Worm (Caenorhabditis elegans) whole organism, L2 larva: ENCODE data around the gene tmbi-4.

Experiments used
- C34F6.9 ChIP-seq: fragments of 150-350 bp; optimal IDR thresholded peaks from 2 replicates; lab custom pipeline; 2014; ENCODE audit warnings: missing biosample characterization, missing genetic modification characterization
- F13H6.1 ChIP-seq: sonication (generic microtip); optimal IDR thresholded peaks from 2 replicates; lab custom pipeline; 2016; ENCODE audit warnings: missing genetic modification characterization, missing compliant biosample characterization
- R02D3.7 ChIP-seq: fragments of 150-350 bp; optimal IDR thresholded peaks from 2 replicates; lab custom pipeline; 2014; ENCODE audit warnings: missing biosample characterization, missing genetic modification characterization
- Y55F3AM.14 ChIP-seq: fragments of 200-800 bp; sonication (Bioruptor generic); optimal IDR thresholded peaks from 2 replicates; lab custom pipeline; 2018; ENCODE audit warnings: mild to moderate bottlenecking, missing genetic modification characterization, missing compliant biosample characterization
- ZK546.5 ChIP-seq: sonication (generic microtip); optimal IDR thresholded peaks from 2 replicates; lab custom pipeline; 2017; ENCODE audit warnings: missing biosample characterization, missing genetic modification characterization
- aly-2 ChIP-seq: fragments of 150-350 bp; optimal IDR thresholded peaks from 2 replicates; lab custom pipeline; 2014; ENCODE audit warnings: missing biosample characterization, missing genetic modification characterization
- blmp-1 ChIP-seq: sonication (generic microtip); optimal IDR thresholded peaks from 2 replicates; lab custom pipeline; 2017; ENCODE audit warnings: missing genetic modification characterization, mild to moderate bottlenecking, missing compliant biosample characterization, antibody characterized with exemption, moderate library complexity; ENCODE audit not compliant: insufficient read depth
- ceh-16 ChIP-seq: fragments of 150-350 bp; optimal IDR thresholded peaks from 2 replicates; lab custom pipeline; 2014; ENCODE audit warnings: missing biosample characterization, missing genetic modification characterization
- ceh-82 ChIP-seq: fragments of 150-350 bp; optimal IDR thresholded peaks from 2 replicates; lab custom pipeline; 2014; ENCODE audit warnings: missing biosample characterization, missing genetic modification characterization
- crh-2 ChIP-seq: sonication (generic microtip); optimal IDR thresholded peaks from 2 replicates; lab custom pipeline; 2017; ENCODE audit warnings: missing biosample characterization, missing genetic modification characterization
- dmd-4 ChIP-seq: sonication (generic microtip); optimal IDR thresholded peaks from 2 replicates; lab custom pipeline; 2017; ENCODE audit warnings: missing biosample characterization, missing genetic modification characterization
- egl-27 ChIP-seq: sonication (generic microtip); optimal IDR thresholded peaks from 3 replicates; lab custom pipeline; 2017; ENCODE audit warnings: missing biosample characterization, missing genetic modification reagents, missing genetic modification characterization
- elt-1 ChIP-seq: fragments of 150-350 bp; optimal IDR thresholded peaks from 2 replicates; lab custom pipeline; 2014; ENCODE audit warnings: missing biosample characterization, missing genetic modification characterization
- elt-3 ChIP-seq: sonication (generic microtip); optimal IDR thresholded peaks from 2 replicates; lab custom pipeline; 2017; ENCODE audit warnings: missing biosample characterization, missing genetic modification characterization
- gmeb-1 ChIP-seq: fragments of 150-350 bp; optimal IDR thresholded peaks from 2 replicates; lab custom pipeline; 2014; ENCODE audit warnings: missing biosample characterization, missing genetic modification characterization
- lin-11 ChIP-seq: fragments of 150-350 bp; sonication (generic microtip); optimal IDR thresholded peaks from 2 replicates; lab custom pipeline; 2014; ENCODE audit warnings: missing biosample characterization, missing genetic modification characterization, inconsistent platforms, mixed read lengths
- lin-13 ChIP-seq: fragments of 150-350 bp; optimal IDR thresholded peaks from 2 replicates; lab custom pipeline; 2014; ENCODE audit warnings: missing biosample characterization, missing genetic modification reagents, missing genetic modification characterization
- lin-39 ChIP-seq: fragments of 150-350 bp; optimal IDR thresholded peaks from 2 replicates; lab custom pipeline; 2014; ENCODE audit warnings: missing biosample characterization, missing genetic modification reagents, missing genetic modification characterization
- mab-5 ChIP-seq: fragments of 150-350 bp; optimal IDR thresholded peaks from 2 replicates; lab custom pipeline; 2014; ENCODE audit warnings: missing biosample characterization, missing genetic modification characterization
- mdl-1 ChIP-seq, 2 experiments: fragments of 150-350 bp in 1 of 2; sonication (generic microtip) in 1 of 2; optimal IDR thresholded peaks; 2 replicates each; lab custom pipeline; 2017; ENCODE audit warnings: missing biosample characterization in 2 of 2, missing genetic modification characterization in 2 of 2
- nhr-10 ChIP-seq: sonication (generic microtip); optimal IDR thresholded peaks from 2 replicates; lab custom pipeline; 2017; ENCODE audit warnings: missing biosample characterization, missing genetic modification characterization
- nhr-12 ChIP-seq: fragments of 150-350 bp; optimal IDR thresholded peaks from 2 replicates; lab custom pipeline; 2014; ENCODE audit warnings: missing biosample characterization, missing genetic modification characterization
- nhr-129 ChIP-seq: fragments of 150-350 bp; optimal IDR thresholded peaks from 2 replicates; lab custom pipeline; 2014; ENCODE audit warnings: missing biosample characterization, missing genetic modification characterization
- nhr-21 ChIP-seq: fragments of 150-350 bp; optimal IDR thresholded peaks from 2 replicates; lab custom pipeline; 2014; ENCODE audit warnings: missing biosample characterization, missing genetic modification characterization
- nhr-237 ChIP-seq: fragments of 150-350 bp; optimal IDR thresholded peaks from 2 replicates; lab custom pipeline; 2014; ENCODE audit warnings: missing biosample characterization, missing genetic modification characterization
- nhr-25 ChIP-seq: fragments of 150-350 bp; sonication (generic microtip); optimal IDR thresholded peaks from 3 replicates; lab custom pipeline; 2014; ENCODE audit warnings: missing biosample characterization, missing genetic modification characterization
- nhr-77 ChIP-seq: fragments of 150-350 bp; optimal IDR thresholded peaks from 2 replicates; lab custom pipeline; 2014; ENCODE audit warnings: missing biosample characterization, missing genetic modification characterization
- peb-1 ChIP-seq: fragments of 150-350 bp; optimal IDR thresholded peaks from 2 replicates; lab custom pipeline; 2014; ENCODE audit warnings: missing biosample characterization, missing genetic modification characterization
- sem-4 ChIP-seq: fragments of 150-350 bp; optimal IDR thresholded peaks from 2 replicates; lab custom pipeline; 2014; ENCODE audit warnings: missing biosample characterization, missing genetic modification reagents, missing genetic modification characterization
- skn-1 ChIP-seq: sonication (generic microtip); optimal IDR thresholded peaks from 2 replicates; lab custom pipeline; 2017; ENCODE audit warnings: missing biosample characterization, missing genetic modification characterization
- sma-9 ChIP-seq, 2 experiments: fragments of 150-350 bp in 1 of 2; sonication (generic microtip) in 1 of 2; optimal IDR thresholded peaks; 2 replicates each; lab custom pipeline; 2014 to 2016; ENCODE audit warnings: missing genetic modification characterization in 2 of 2, mild to moderate bottlenecking in 1 of 2, missing biosample characterization in 1 of 2, missing compliant biosample characterization in 1 of 2, missing genetic modification reagents in 1 of 2, moderate library complexity in 1 of 2
- unc-55 ChIP-seq: fragments of 150-350 bp; sonication (generic microtip); optimal IDR thresholded peaks from 3 replicates; lab custom pipeline; 2014; ENCODE audit warnings: missing biosample characterization, missing genetic modification reagents, missing genetic modification characterization
- zag-1 ChIP-seq: fragments of 150-350 bp; optimal IDR thresholded peaks from 2 replicates; lab custom pipeline; 2014; ENCODE audit warnings: missing biosample characterization, missing genetic modification characterization
- ztf-1 ChIP-seq: fragments of 200-800 bp; sonication (Bioruptor generic); conservative IDR thresholded peaks from 2 replicates; pipeline ENCODE4 v1.3.6; 2022; ENCODE audit warnings: missing genetic modification characterization, missing compliant biosample characterization
- ztf-11 ChIP-seq: sonication (generic microtip); optimal IDR thresholded peaks from 2 replicates; lab custom pipeline; 2017; ENCODE audit warnings: missing biosample characterization, missing genetic modification characterization
- ztf-4 ChIP-seq: fragments of 150-350 bp; optimal IDR thresholded peaks from 2 replicates; lab custom pipeline; 2014; ENCODE audit warnings: missing biosample characterization, missing genetic modification characterization

tmbi-4 gene

DNA sequence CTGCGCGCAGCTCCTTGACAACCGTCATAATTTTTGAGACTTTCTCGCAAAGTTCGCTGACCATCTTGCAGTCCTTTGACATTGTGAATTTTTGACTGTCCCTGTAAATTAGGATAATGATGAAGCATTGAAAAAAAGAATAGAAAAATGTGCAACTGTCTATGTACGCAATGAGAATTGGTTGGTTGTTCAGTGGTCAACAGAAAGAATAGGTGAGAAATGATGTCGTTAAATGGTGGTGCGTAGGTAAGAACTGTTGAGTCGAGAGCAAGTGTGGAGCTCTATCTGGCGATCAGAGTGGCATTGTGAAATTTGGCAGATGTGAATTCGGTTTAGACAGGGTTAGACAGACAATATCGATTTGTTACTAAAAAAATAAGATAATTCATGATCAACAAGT is 23.9 kb downstream of the tmbi-4 start, which contains the start of gene B0563.8:
TSS of gene B0563.8 (minus strand) at position 101 of the 400 bp plus-strand sequence.
- no peak for TF ChIP-seq nhr-129 (tag; lab: Kevin White, UChicago)
- TF ChIP-seq blmp-1 (tag; lab: Kevin White, UChicago) = no peak
- TF ChIP-seq ZK546.5 = no peak
- TF ChIP-seq R02D3.7 (tag; lab: Kevin White, UChicago) = no peak
- TF ChIP-seq nhr-77 (tag; lab: Kevin White, UChicago) = no peak
- no peak for TF ChIP-seq ztf-11
- no peak for TF ChIP-seq mdl-1 (tag; optimal IDR thresholded peaks at IDR 0.05; lab: Kevin White, UChicago)
- no peak for TF ChIP-seq mab-5 (tag; lab: Kevin White, UChicago)
- TF ChIP-seq nhr-237 = no peak
- no peak for TF ChIP-seq lin-11 (tag; lab: Kevin White, UChicago)
- no peak for TF ChIP-seq sem-4 (tag; lab: Kevin White, UChicago)
- no peak for TF ChIP-seq nhr-12 (tag; lab: Kevin White, UChicago)
- no peak for TF ChIP-seq ztf-4 (tag; lab: Kevin White, UChicago)
- no peak for TF ChIP-seq gmeb-1 (tag; lab: Kevin White, UChicago)
- no peak for TF ChIP-seq unc-55 (GFP tag; lab: Kevin White, UChicago)
- no peak for TF ChIP-seq peb-1 (tag; lab: Kevin White, UChicago)
- TF ChIP-seq Y55F3AM.14 = no peak
- no peak for TF ChIP-seq ceh-16 (tag; lab: Kevin White, UChicago)
- no peak for TF ChIP-seq lin-39

ce11 chrX:9180823-9181222 is 30.3 kb downstream of the tmbi-4 start, which contains the start of gene Y81B9A.4:
Gene Y81B9A.4 (minus strand): TSS chrX:9180923.
- TF ChIP-seq nhr-10 (no peak), unc-55 (GFP tag; lab: Kevin White, UChicago) (no peak), elt-1 (no peak), ceh-16 (tag; lab: Kevin White, UChicago) (no peak)

DNA sequence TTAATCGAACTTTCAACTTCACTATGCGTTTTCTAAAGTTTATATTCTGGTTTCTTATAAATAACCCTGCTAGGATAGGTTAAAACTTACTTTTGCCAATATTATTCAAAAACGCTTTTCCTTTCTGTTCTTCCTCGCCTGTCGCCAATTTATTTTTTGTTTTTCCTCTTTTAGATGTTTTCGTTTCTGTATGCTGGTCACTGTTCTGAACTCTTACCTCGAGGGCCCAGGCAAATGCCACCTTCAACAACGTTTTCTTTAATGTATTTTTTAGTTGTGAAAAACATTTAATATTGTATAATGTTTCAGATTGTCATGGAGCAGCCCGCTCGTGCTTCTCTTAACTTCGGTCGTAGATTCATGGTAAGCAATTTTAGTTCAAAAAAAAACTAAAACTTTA is 31.6 kb downstream of the tmbi-4 start, which contains the start of gene Y81B9A.3:
TSS of gene Y81B9A.3 (plus strand) at position 301 of the 400 bp plus-strand sequence.
- TF ChIP-seq dmd-4 = no peak
- TF ChIP-seq nhr-237 = no peak
- no peak for TF ChIP-seq lin-39
- no peak for TF ChIP-seq R02D3.7 (tag; lab: Kevin White, UChicago)
- no peak for TF ChIP-seq aly-2 (tag; lab: Kevin White, UChicago)
- no peak for TF ChIP-seq Y55F3AM.14
- TF ChIP-seq ceh-82 (tag; lab: Kevin White, UChicago) = no peak
- TF ChIP-seq egl-27 (tag; lab: Kevin White, UChicago) = no peak
- no peak for TF ChIP-seq nhr-25
- no peak for TF ChIP-seq ztf-1 (GFP tag; lab: Robert Waterston, UW)
- no peak for TF ChIP-seq skn-1 (tag; lab: Kevin White, UChicago)
- no peak for TF ChIP-seq gmeb-1 (tag; lab: Kevin White, UChicago)
- no peak for TF ChIP-seq unc-55 (GFP tag; lab: Kevin White, UChicago)
- no peak for TF ChIP-seq C34F6.9 (tag; lab: Kevin White, UChicago)
- no peak for TF ChIP-seq lin-11 (tag; lab: Kevin White, UChicago)

DNA sequence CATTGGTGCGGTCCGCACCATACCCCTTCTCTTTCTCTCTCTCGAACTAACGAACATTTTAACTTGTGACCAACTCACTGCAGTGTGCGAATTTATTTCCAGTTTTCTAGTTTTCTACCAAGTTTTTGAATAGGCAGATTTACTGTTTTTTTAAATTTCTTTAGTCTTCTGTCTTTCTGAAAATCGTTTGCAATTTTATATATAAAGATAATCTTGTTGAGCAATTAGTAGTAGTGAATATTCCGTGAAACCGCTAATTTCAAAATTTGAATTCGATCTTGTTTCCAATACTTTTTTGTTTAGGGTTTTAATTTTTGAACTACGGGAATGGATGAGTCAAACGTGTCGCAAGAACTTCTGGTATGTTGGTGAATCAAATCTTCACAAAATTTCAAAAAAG is 33.3 kb downstream of the tmbi-4 start, which contains the start of gene Y81B9A.2:
TSS of gene Y81B9A.2 (plus strand) at position 301 of the 400 bp plus-strand sequence.
- TF ChIP-seq lin-39 (no peak), ztf-4 (tag; lab: Kevin White, UChicago) (no peak), sma-9 (GFP tag; optimal IDR thresholded peaks at IDR 0.05; lab: Kevin White, UChicago) (no peak), sma-9 (tag; optimal IDR thresholded peaks at IDR 0.05; lab: Kevin White, UChicago) (no peak), nhr-77 (tag; lab: Kevin White, UChicago) (no peak), blmp-1 (tag; lab: Kevin White, UChicago) (no peak)

ce11 chrX:9191795-9192494 is 41.5 kb downstream of the tmbi-4 start, which contains the start of gene Y81B9A.1:
Gene Y81B9A.1 (plus strand): TSS chrX:9192444.
- TF ChIP-seq lin-13 (GFP tag; lab: Kevin White, UChicago) (no peak), ceh-16 (tag; lab: Kevin White, UChicago) (no peak), zag-1 (tag; lab: Kevin White, UChicago) (no peak), nhr-129 (tag; lab: Kevin White, UChicago) (no peak), crh-2 (tag; lab: Kevin White, UChicago) (no peak), nhr-21 (no peak), ztf-1 (GFP tag; lab: Robert Waterston, UW) (no peak), F13H6.1 (no peak), mab-5 (tag; lab: Kevin White, UChicago) (no peak), elt-3 (no peak)
